Fruit fly (Drosophila melanogaster) whole organism, prepupa: Measurements from ENCODE around the gene fng.

Experiments
- CG10631 ChIP-seq: fragments of 200-800 bp; sonication (Bioruptor generic); optimal IDR thresholded peaks from 2 replicates; lab custom pipeline; 2016; ENCODE audit warnings: missing biosample characterization, missing genetic modification characterization
- CG10669 ChIP-seq: fragments of 200-800 bp; sonication (Bioruptor generic); optimal IDR thresholded peaks from 3 replicates; lab custom pipeline; 2018; ENCODE audit warnings: missing biosample characterization, mild to moderate bottlenecking, missing genetic modification characterization, moderate library complexity
- CG11294 ChIP-seq: fragments of 200-800 bp; sonication (Bioruptor generic); IDR thresholded peaks from 2 replicates; pipeline ENCODE4 v1.3.6; 2022; ENCODE audit warnings: missing biosample characterization, missing genetic modification characterization
- CG11762 ChIP-seq: fragments of 200-800 bp; sonication (Bioruptor generic); optimal IDR thresholded peaks from 3 replicates; lab custom pipeline; 2016; ENCODE audit warnings: missing biosample characterization, missing genetic modification characterization; ENCODE audit not compliant: insufficient read depth
- CG11902 ChIP-seq: fragments of 200-800 bp; sonication (Bioruptor generic); optimal IDR thresholded peaks from 3 replicates; lab custom pipeline; 2016; ENCODE audit warnings: missing biosample characterization, missing genetic modification characterization
- CG1621 ChIP-seq: fragments of 200-800 bp; sonication (Bioruptor generic); optimal IDR thresholded peaks from 3 replicates; lab custom pipeline; 2018; ENCODE audit warnings: missing biosample characterization, mild to moderate bottlenecking, missing genetic modification characterization
- CG16779 ChIP-seq: fragments of 200-800 bp; sonication (Bioruptor generic); optimal IDR thresholded peaks from 3 replicates; lab custom pipeline; 2017; ENCODE audit warnings: missing biosample characterization, mild to moderate bottlenecking, missing genetic modification characterization
- CG3032 ChIP-seq: fragments of 200-800 bp; optimal IDR thresholded peaks from 2 replicates; lab custom pipeline; 2019; ENCODE audit warnings: missing biosample characterization, mild to moderate bottlenecking, missing genetic modification characterization, moderate library complexity
- CG31627 ChIP-seq: fragments of 200-800 bp; sonication (Bioruptor generic); optimal IDR thresholded peaks from 3 replicates; lab custom pipeline; 2016; ENCODE audit warnings: missing biosample characterization, missing genetic modification characterization
- CG3919 ChIP-seq: fragments of 200-800 bp; sonication (Bioruptor generic); optimal IDR thresholded peaks from 3 replicates; lab custom pipeline; 2016; ENCODE audit warnings: missing biosample characterization, missing genetic modification characterization
- CG4318 ChIP-seq: fragments of 200-800 bp; sonication (Bioruptor generic); optimal IDR thresholded peaks from 3 replicates; lab custom pipeline; 2017; ENCODE audit warnings: missing biosample characterization, mild to moderate bottlenecking, missing genetic modification characterization
- CG6276 ChIP-seq: fragments of 200-800 bp; sonication (Bioruptor generic); optimal IDR thresholded peaks from 2 replicates; lab custom pipeline; 2017; ENCODE audit warnings: missing biosample characterization, mild to moderate bottlenecking, missing genetic modification characterization
- CG7368 ChIP-seq: fragments of 200-800 bp; sonication (Bioruptor generic); optimal IDR thresholded peaks from 3 replicates; lab custom pipeline; 2016; ENCODE audit warnings: missing biosample characterization, missing genetic modification characterization
- CG8119 ChIP-seq: fragments of 200-800 bp; sonication (Bioruptor generic); IDR thresholded peaks from 3 replicates; pipeline ENCODE4 v1.3.6; 2022; ENCODE audit warnings: missing biosample characterization, missing genetic modification characterization
- CG8319 ChIP-seq: fragments of 200-800 bp; sonication (Bioruptor generic); optimal IDR thresholded peaks from 3 replicates; lab custom pipeline; 2016; ENCODE audit warnings: missing biosample characterization, missing genetic modification characterization
- Eip75B ChIP-seq: fragments of 200-800 bp; sonication (Bioruptor generic); optimal IDR thresholded peaks from 3 replicates; lab custom pipeline; 2016; ENCODE audit warnings: missing biosample characterization, missing genetic modification characterization
- Eip78C ChIP-seq: fragments of 200-800 bp; sonication (Bioruptor generic); peaks from one replicate; lab custom pipeline; 2016; ENCODE audit warnings: missing biosample characterization, missing genetic modification characterization
- Eip93F ChIP-seq: fragments of 200-800 bp; sonication (Bioruptor generic); optimal IDR thresholded peaks from 2 replicates; lab custom pipeline; 2016; ENCODE audit warnings: missing biosample characterization, mild to moderate bottlenecking, missing genetic modification characterization
- Ets21C ChIP-seq: fragments of 200-800 bp; sonication (Bioruptor generic); optimal IDR thresholded peaks from 3 replicates; lab custom pipeline; 2016; ENCODE audit warnings: missing biosample characterization, missing genetic modification characterization
- Ets96B ChIP-seq: fragments of 200-800 bp; optimal IDR thresholded peaks from 2 replicates; lab custom pipeline; 2019; ENCODE audit warnings: missing biosample characterization, mild to moderate bottlenecking, missing genetic modification characterization, moderate library complexity
- Gug ChIP-seq: fragments of 200-800 bp; sonication (Bioruptor generic); IDR thresholded peaks from 2 replicates; pipeline ENCODE4 v1.3.6; 2022; ENCODE audit warnings: missing biosample characterization, missing genetic modification characterization
- Hr38 ChIP-seq: sonication (Bioruptor generic); optimal IDR thresholded peaks from 2 replicates; lab custom pipeline; 2016; ENCODE audit warnings: missing biosample characterization, missing genetic modification characterization
- Hr39 ChIP-seq: fragments of 200-800 bp; sonication (Bioruptor generic); optimal IDR thresholded peaks from 2 replicates; lab custom pipeline; 2016; ENCODE audit warnings: missing biosample characterization, missing genetic modification characterization
- Hr4 ChIP-seq: fragments of 200-800 bp; sonication (Bioruptor generic); optimal IDR thresholded peaks from 3 replicates; lab custom pipeline; 2016; ENCODE audit warnings: missing biosample characterization, missing genetic modification characterization
- Lpt ChIP-seq: fragments of 200-800 bp; sonication (Bioruptor generic); optimal IDR thresholded peaks from 3 replicates; lab custom pipeline; 2016; ENCODE audit warnings: missing biosample characterization, missing genetic modification characterization
- Met ChIP-seq: fragments of 200-800 bp; sonication (Bioruptor generic); optimal IDR thresholded peaks from 3 replicates; lab custom pipeline; 2016; ENCODE audit warnings: missing biosample characterization, missing genetic modification characterization
- Sox102F ChIP-seq: fragments of 200-800 bp; sonication (Bioruptor generic); optimal IDR thresholded peaks from 2 replicates; lab custom pipeline; 2016; ENCODE audit warnings: missing biosample characterization, mild to moderate bottlenecking, missing genetic modification characterization
- Sox14 ChIP-seq: fragments of 200-800 bp; sonication (Bioruptor generic); optimal IDR thresholded peaks from 3 replicates; lab custom pipeline; 2016; ENCODE audit warnings: missing biosample characterization, missing genetic modification characterization
- Sox15 ChIP-seq: fragments of 200-800 bp; sonication (Bioruptor generic); optimal IDR thresholded peaks from 3 replicates; lab custom pipeline; 2016; ENCODE audit warnings: missing biosample characterization, missing genetic modification characterization
- achi ChIP-seq: fragments of 200-800 bp; sonication (Bioruptor generic); optimal IDR thresholded peaks from 3 replicates; lab custom pipeline; 2016; ENCODE audit warnings: missing biosample characterization, missing genetic modification characterization
- acj6 ChIP-seq: fragments of 200-800 bp; sonication (Bioruptor generic); optimal IDR thresholded peaks from 3 replicates; lab custom pipeline; 2016; ENCODE audit warnings: missing biosample characterization, missing genetic modification characterization
- dsx ChIP-seq: fragments of 200-800 bp; optimal IDR thresholded peaks from 3 replicates; lab custom pipeline; 2019; ENCODE audit warnings: missing biosample characterization, mild to moderate bottlenecking, missing genetic modification characterization, moderate library complexity; ENCODE audit not compliant: poor library complexity, severe bottlenecking
- eg ChIP-seq: fragments of 200-800 bp; sonication (Bioruptor generic); IDR thresholded peaks from 3 replicates; pipeline ENCODE4 v1.3.6; 2022; ENCODE audit warnings: missing biosample characterization, missing genetic modification characterization
- fd59A ChIP-seq: fragments of 200-800 bp; sonication (Bioruptor generic); optimal IDR thresholded peaks from 2 replicates; lab custom pipeline; 2017; ENCODE audit warnings: missing biosample characterization, mild to moderate bottlenecking, missing genetic modification characterization, missing genetic modification reagents
- fkh ChIP-seq: fragments of 200-800 bp; sonication (Bioruptor generic); optimal IDR thresholded peaks from 3 replicates; lab custom pipeline; 2017; ENCODE audit warnings: missing biosample characterization, mild to moderate bottlenecking, missing genetic modification characterization, moderate library complexity
- lz ChIP-seq: fragments of 200-800 bp; sonication (Bioruptor generic); optimal IDR thresholded peaks from 3 replicates; lab custom pipeline; 2016; ENCODE audit warnings: missing biosample characterization, missing genetic modification characterization
- net ChIP-seq: fragments of 200-800 bp; sonication (Bioruptor generic); optimal IDR thresholded peaks from 3 replicates; lab custom pipeline; 2016; ENCODE audit warnings: missing biosample characterization, missing genetic modification characterization
- pdm3 ChIP-seq: fragments of 200-800 bp; sonication (Bioruptor generic); optimal IDR thresholded peaks from 3 replicates; lab custom pipeline; 2016; ENCODE audit warnings: missing biosample characterization, missing genetic modification characterization
- salr ChIP-seq, 2 experiments: fragments of 200-800 bp; sonication (Bioruptor generic); optimal IDR thresholded peaks; 3 replicates each; lab custom pipeline; 2016 to 2018; ENCODE audit warnings: missing biosample characterization in 2 of 2, missing genetic modification characterization in 2 of 2, mild to moderate bottlenecking in 1 of 2
- spab ChIP-seq: fragments of 200-800 bp; sonication (Bioruptor generic); optimal IDR thresholded peaks from 2 replicates; lab custom pipeline; 2017; ENCODE audit warnings: missing biosample characterization, mild to moderate bottlenecking, missing genetic modification characterization, missing genetic modification reagents
- ss ChIP-seq, 2 experiments: fragments of 200-800 bp; sonication (Bioruptor generic); optimal IDR thresholded peaks; 2 replicates in 1 of 2; 3 replicates in 1 of 2; lab custom pipeline; 2017 to 2018; ENCODE audit warnings: mild to moderate bottlenecking in 2 of 2, missing biosample characterization in 2 of 2, missing genetic modification characterization in 2 of 2, moderate library complexity in 1 of 2
- svp ChIP-seq: fragments of 200-800 bp; sonication (Bioruptor generic); peaks from one replicate; lab custom pipeline; 2016; ENCODE audit warnings: missing biosample characterization, missing genetic modification characterization

fng gene

dm6 chr3L:20933706-20934105 lies 15.6 kb downstream of the fng start (continued):
- TF ChIP-seq Ets96B (tag; lab: Kevin White, UChicago) (no peak), CG6276 (GFP tag; lab: Kevin White, UChicago) (peak; percentile 42), salr (GFP tag; optimal IDR thresholded peaks at IDR 0.05; lab: Kevin White, UChicago) (no peak), Sox102F (peak; percentile 52), spab (GFP tag; lab: Kevin White, UChicago) (no peak), CG10631 (GFP tag; lab: Kevin White, UChicago) (no peak), CG8119 (peak; percentile 68; the same call in 2 of the 3 replicates), Eip78C (GFP tag; lab: Kevin White, UChicago) (peak; percentile 89)

- TF ChIP-seq Gug (GFP tag; lab: Robert Waterston, UW), result no peak
- no peak for TF ChIP-seq CG4318 (GFP tag; lab: Kevin White, UChicago)
- no peak for TF ChIP-seq acj6 (GFP tag; lab: Kevin White, UChicago)
- TF ChIP-seq dsx (GFP tag; lab: Kevin White, UChicago), result no peak
- no peak for TF ChIP-seq CG8319 (GFP tag; lab: Kevin White, UChicago)
- TF ChIP-seq Eip93F (GFP tag; lab: Kevin White, UChicago), result no peak
- no peak for TF ChIP-seq lz (GFP tag; lab: Kevin White, UChicago)
- TF ChIP-seq fkh (GFP tag; lab: Kevin White, UChicago), result no peak
- no peak for TF ChIP-seq CG6276 (GFP tag; lab: Kevin White, UChicago)
- TF ChIP-seq Hr39 (GFP tag; lab: Kevin White, UChicago), result no peak
- TF ChIP-seq achi (GFP tag; lab: Kevin White, UChicago), result no peak
- no peak for TF ChIP-seq CG7368 (GFP tag; lab: Kevin White, UChicago)
- TF ChIP-seq Eip75B (GFP tag; lab: Kevin White, UChicago), result no peak
- TF ChIP-seq CG16779, result no peak
- TF ChIP-seq spab (GFP tag; lab: Kevin White, UChicago), result no peak
- no peak for TF ChIP-seq ss (GFP tag; optimal IDR thresholded peaks at IDR 0.05; lab: Kevin White, UChicago)
- TF ChIP-seq net (GFP tag; lab: Kevin White, UChicago), result no peak
- TF ChIP-seq Ets96B (tag; lab: Kevin White, UChicago), result no peak
Observed at dm6 chr3L:20932556-20932955, 16.8 kb downstream of the fng start.

DNA sequence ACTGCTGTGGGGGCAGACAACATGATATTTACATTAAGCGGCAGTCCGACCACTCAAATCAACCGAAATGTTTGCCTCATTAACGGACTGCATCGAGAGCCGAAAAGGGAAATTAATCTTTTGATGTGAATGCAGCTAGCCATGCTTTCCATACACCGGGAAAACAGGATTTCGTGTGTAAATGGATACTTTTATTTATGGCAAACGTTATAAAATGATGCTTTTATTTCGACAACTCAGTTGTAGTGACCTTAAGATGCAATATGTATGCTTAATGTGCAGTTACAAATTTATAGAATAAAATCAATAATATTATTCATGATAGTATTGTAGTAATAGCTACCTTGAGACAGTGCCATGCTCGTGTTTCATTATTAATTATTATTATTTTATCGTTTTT lies 17.8 kb downstream of the fng start:
- TF ChIP-seq svp (GFP tag; lab: Kevin White, UChicago), result peak; percentile 72
- peak; percentile 69 for TF ChIP-seq Eip78C (GFP tag; lab: Kevin White, UChicago)
- TF ChIP-seq Sox102F, result no peak
- TF ChIP-seq ss (GFP tag; optimal IDR thresholded peaks at IDR 0.05; lab: Kevin White, UChicago), result no peak
- TF ChIP-seq CG16779, result no peak
- no peak for TF ChIP-seq CG11294 (GFP tag; lab: Robert Waterston, UW)

- TF ChIP-seq CG3032 (tag; lab: Kevin White, UChicago) (peak; percentile 80), Eip93F (GFP tag; lab: Kevin White, UChicago) (no peak), fkh (GFP tag; lab: Kevin White, UChicago) (no peak), eg (GFP tag; lab: Robert Waterston, UW) (peak; percentile 63; the same call in 2 of the 3 replicates), Sox14 (peak; percentile 30), Sox102F (peak; percentile 36), CG3919 (GFP tag; lab: Kevin White, UChicago) (peak; percentile 59), CG16779 (peak; percentile 57), CG11762 (GFP tag; lab: Kevin White, UChicago) (peak; percentile 61), achi (GFP tag; lab: Kevin White, UChicago) (peak; percentile 78), salr (GFP tag; optimal IDR thresholded peaks at IDR 0.05; lab: Kevin White, UChicago) (peak; percentile 0 to 46), svp (GFP tag; lab: Kevin White, UChicago) (peak; percentile 56), Sox15 (GFP tag; lab: Kevin White, UChicago) (peak; percentile 37), CG11902 (GFP tag; lab: Kevin White, UChicago) (peak; percentile 33), CG1621 (peak; percentile 32), Hr38 (GFP tag; lab: Kevin White, UChicago) (no peak), CG11294 (GFP tag; lab: Robert Waterston, UW) (peak; percentile 53; the same call in 1 of the 2 replicates), spab (GFP tag; lab: Kevin White, UChicago) (peak; percentile 74), Lpt (GFP tag; lab: Kevin White, UChicago) (peak; percentile 62), fd59A (peak; percentile 26), Ets21C (GFP tag; lab: Kevin White, UChicago) (no peak), CG31627 (GFP tag; lab: Kevin White, UChicago) (no peak), Hr4 (GFP tag; lab: Kevin White, UChicago) (peak; percentile 56), pdm3 (GFP tag; lab: Kevin White, UChicago) (peak; percentile 1), Met (GFP tag; lab: Kevin White, UChicago) (peak; percentile 40), net (GFP tag; lab: Kevin White, UChicago) (peak; percentile 53), CG10669 (GFP tag; lab: Kevin White, UChicago) (peak; percentile 72)
Observed at dm6 chr3L:20930059-20930785, 19.1 kb downstream of the fng start.
